Fruit fly (Drosophila melanogaster) whole organism, embryonic: ENCODE data around the gene CG46430.

Source experiments
- C15 ChIP-seq: fragments of 200-800 bp; sonication (Bioruptor generic); IDR thresholded peaks from 3 replicates; pipeline ENCODE4 v1.3.6; 2022; ENCODE audit warnings: missing biosample characterization, missing genetic modification characterization
- Nf-YB ChIP-seq: fragments of 200-800 bp; sonication (Bioruptor generic); optimal IDR thresholded peaks from 3 replicates; lab custom pipeline; 2019; ENCODE audit warnings: missing biosample characterization, mild to moderate bottlenecking, missing genetic modification characterization, moderate library complexity
- Nf-YC ChIP-seq: fragments of 200-800 bp; optimal IDR thresholded peaks from 3 replicates; lab custom pipeline; 2019; ENCODE audit warnings: missing biosample characterization, mild to moderate bottlenecking, missing genetic modification characterization, moderate library complexity
- emc ChIP-seq: fragments of 200-800 bp; sonication (Bioruptor generic); optimal IDR thresholded peaks from 2 replicates; lab custom pipeline; 2016; ENCODE audit warnings: missing biosample characterization, missing genetic modification characterization

The CG46430 gene

dm6 chr3L:10528251-10528650, 49.9 kb downstream of the CG46430 start:
- TF ChIP-seq Nf-YB (GFP tag; lab: Kevin White, UChicago): peak; percentile 89
- TF ChIP-seq Nf-YC (tag; lab: Kevin White, UChicago): peak; percentile 60
- TF ChIP-seq emc (GFP tag; lab: Kevin White, UChicago): no peak
- TF ChIP-seq C15 (GFP tag; lab: Robert Waterston, UW): no peak
